Fruit fly (Drosophila melanogaster): ENCODE results near the gene RpS10b.
A peak's percentile ranks its signal among the peaks of the same experiment; 100 is the strongest.

The RpS10b gene

dm6 chrX:19592309-19592708 is 5.5 kb upstream of the RpS10b start, which contains the start of gene CG14205:
CG14205 (plus strand) TSS chrX:19592609.
- TF ChIP-seq CG17801 (GFP tag; optimal IDR thresholded peaks at IDR 0.05; ENCODE audit: partially characterized antibody): no peak

DNA sequence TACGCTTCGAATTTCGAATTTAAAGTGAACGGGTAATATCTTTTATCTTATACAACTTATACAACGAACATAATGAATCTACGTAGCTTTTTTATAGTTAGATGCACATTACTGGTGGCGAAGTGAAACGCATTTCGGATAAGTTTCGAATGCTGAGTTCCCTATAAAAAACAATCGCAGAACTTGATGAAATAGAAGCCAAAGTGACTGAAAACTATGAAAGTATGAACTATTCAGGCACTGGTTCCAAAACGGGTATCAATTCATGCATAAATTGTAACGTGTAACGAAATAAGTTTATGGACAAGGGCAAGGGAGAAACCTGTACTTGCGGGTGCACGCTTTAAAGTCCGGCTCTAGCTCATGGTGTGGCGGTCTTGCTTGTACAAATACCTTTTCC is 2.0 kb upstream of the RpS10b start:
- no peak for TF ChIP-seq CG17801 (GFP tag; optimal IDR thresholded peaks at IDR 0.05; ENCODE audit: partially characterized antibody)

- TF ChIP-seq CG17801 (GFP tag; optimal IDR thresholded peaks at IDR 0.05; ENCODE audit: partially characterized antibody): no peak
Observed at dm6 chrX:19598503-19598902, 672 bp downstream of the RpS10b start.

DNA sequence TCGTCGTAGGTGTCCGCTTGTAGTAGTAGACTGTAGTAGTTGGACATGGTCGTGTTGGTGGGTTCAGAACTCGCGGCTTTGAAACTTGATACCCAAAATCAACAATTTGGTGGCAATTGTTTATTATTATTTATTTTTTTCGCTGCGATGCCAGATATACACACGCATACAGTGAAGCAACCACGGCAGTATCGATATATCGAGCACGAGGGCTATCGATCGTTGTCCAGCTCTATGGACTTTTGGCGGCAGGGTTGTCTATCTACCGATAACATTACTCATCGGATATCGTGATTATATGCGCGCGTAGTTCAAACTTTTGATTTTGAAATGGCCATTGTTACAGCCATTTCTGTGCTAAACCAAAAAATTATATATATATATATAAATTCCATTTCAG is 3.8 kb downstream of the RpS10b start, which contains the start of gene CG14220:
CG14220 (minus strand) TSS at position 208 of the 400 bp plus-strand sequence.
- TF ChIP-seq CG17801 (GFP tag; optimal IDR thresholded peaks at IDR 0.05; ENCODE audit: partially characterized antibody): peak; percentile 69

DNA sequence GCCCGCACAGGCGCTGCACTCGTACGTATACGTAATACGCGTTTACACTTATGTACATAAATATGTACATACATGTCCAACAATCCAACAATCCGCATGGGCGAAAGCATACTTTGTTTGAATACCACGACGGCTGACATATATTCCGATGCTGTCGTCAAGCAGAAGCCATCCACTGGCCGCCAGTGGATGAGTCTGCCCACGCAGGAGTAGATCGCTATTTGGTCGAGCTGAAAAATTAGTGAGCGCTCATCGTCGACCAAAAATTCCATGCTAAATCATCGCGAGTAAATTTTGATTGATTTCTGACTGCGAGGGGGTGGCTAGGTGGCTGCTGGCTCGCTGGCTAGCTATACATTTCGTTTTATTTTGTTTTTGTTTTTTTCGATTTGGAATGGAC is 4.7 kb downstream of the RpS10b start:
- no peak for TF ChIP-seq CG17801 (GFP tag; optimal IDR thresholded peaks at IDR 0.05; ENCODE audit: partially characterized antibody)

DNA sequence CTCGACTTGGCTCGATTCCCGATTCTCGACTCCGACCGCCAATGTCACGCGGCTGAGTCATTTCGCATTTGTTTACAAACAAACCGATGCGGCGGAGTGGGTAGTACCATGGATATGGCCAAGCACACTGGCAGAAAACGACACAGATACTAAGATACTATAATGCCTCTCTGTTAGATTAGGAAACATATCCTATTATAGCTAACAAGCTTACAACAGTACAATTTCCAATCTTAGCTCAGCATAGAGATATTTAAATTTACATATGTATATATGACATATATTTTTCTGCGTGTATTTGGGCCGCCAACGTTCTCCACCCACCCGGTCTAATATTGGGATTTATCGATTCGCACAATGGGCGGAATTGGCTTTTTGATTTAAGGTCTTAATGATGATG is 6.1 kb downstream of the RpS10b start:
- TF ChIP-seq CG17801 (GFP tag; optimal IDR thresholded peaks at IDR 0.05; ENCODE audit: partially characterized antibody): no peak

DNA sequence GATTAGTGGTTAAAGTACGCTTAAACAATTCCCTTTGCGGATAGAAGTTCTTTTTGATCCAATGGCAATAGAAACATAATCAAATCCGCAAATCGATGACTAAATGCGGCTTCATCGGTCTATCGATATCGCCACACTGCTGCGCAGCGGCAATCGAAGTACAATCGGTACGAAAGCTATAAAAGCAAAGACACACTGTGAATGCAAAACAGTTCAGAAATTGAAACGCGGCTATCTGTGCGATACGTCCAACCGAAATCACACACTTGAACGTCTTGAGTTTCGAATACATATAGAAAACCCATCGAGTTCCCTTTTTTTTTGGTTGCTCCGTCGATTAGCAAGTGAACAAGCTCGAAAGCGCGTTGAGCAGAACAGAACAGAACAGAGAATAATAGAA is 7.2 kb downstream of the RpS10b start, which contains the start of gene CG14207:
CG14207 (plus strand) TSS at position 203 of the 400 bp plus-strand sequence.
- no peak for TF ChIP-seq CG17801 (GFP tag; optimal IDR thresholded peaks at IDR 0.05; ENCODE audit: partially characterized antibody)

DNA sequence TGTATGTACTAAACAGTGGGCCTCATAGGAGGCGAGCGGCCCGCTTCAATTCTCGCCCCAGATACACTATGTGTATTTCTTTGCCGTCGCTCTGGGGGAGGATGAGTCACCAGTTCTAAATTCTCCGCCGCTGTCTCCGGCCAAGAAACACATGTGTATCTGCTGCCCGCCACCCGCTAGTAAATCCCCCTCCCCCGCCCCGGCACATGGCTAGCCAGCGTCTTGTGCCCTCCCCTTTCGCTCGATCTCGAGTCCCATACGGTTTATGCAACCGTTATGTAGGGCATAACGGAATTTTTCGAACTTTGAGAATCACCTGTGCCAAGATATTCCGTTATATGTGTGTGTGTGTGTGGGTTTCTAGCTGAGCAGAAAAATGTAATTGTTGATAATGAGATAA is 8.1 kb downstream of the RpS10b start:
- TF ChIP-seq CG17801 (GFP tag; optimal IDR thresholded peaks at IDR 0.05; ENCODE audit: partially characterized antibody): no peak

DNA sequence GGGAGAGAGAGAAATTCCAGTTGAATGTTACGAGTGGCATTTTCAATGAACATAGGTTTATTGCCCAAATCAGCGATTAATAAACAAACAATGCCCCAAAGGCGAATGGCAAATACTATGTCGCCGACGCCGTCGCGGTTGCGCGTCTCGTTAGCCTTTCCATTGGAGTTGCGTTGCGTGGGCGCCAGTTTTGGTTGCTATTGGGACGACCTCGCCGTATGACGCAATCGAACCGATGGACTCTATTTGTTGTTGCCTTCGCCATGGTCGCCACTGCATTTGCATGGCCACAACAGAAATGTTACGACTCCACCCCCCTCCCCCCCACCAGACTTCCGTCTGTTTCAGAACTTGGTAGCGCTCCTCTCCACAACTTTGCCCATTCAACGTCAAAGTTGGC is 8.7 kb downstream of the RpS10b start:
- TF ChIP-seq CG17801 (GFP tag; optimal IDR thresholded peaks at IDR 0.05; ENCODE audit: partially characterized antibody): no peak

DNA sequence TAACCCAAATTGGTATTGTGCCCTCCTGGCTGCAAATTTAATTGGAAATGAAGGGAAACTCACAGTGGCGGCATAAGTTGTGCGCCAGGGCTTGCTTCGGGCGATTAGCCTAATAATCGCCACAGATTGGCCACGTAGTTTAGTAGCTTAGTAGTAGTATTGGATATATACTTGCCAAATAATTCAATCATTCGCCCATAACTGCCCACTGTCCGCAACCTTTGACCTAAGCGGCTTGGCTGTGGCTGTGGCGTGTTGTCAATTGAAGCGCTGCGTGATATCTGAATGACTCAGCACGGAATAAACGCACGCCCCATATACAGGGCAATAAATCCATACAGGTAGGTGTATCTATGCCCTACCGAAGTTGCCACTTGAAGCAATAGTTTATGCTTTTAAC is 9.1 kb downstream of the RpS10b start:
- no peak for TF ChIP-seq CG17801 (GFP tag; optimal IDR thresholded peaks at IDR 0.05; ENCODE audit: partially characterized antibody)

- TF ChIP-seq CG17801 (GFP tag; optimal IDR thresholded peaks at IDR 0.05; ENCODE audit: partially characterized antibody): no peak
Observed at dm6 chrX:19608042-19608609, 10.3 kb downstream of the RpS10b start.

- no peak for TF ChIP-seq CG17801 (GFP tag; optimal IDR thresholded peaks at IDR 0.05; ENCODE audit: partially characterized antibody)
Observed at dm6 chrX:19611226-19611625, 13.4 kb downstream of the RpS10b start, which contains the start of the genes Shawn and Tyler. Shawn (plus strand) TSS chrX:19611526. Tyler (plus strand) TSS chrX:19611526.

DNA sequence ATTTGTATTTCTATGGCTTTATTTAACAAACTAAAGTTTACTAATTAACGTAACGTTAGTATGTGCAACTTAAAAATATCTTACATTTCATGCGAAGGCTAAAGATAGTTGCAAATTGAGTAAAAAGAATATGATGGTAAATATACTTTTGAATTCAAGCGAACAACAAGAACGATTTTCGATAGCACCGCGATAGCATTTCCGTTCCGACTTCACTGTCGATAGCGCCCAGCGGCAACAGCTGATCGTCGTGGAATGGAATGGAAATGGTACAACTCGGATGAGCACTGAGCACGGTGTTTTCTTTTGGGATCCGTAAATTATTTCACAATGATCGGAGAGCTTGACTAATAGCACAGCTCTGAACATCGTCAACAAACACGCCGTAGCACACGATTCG is 15.6 kb downstream of the RpS10b start:
- peak; percentile 85 for TF ChIP-seq CG17801 (GFP tag; optimal IDR thresholded peaks at IDR 0.05; ENCODE audit: partially characterized antibody)

DNA sequence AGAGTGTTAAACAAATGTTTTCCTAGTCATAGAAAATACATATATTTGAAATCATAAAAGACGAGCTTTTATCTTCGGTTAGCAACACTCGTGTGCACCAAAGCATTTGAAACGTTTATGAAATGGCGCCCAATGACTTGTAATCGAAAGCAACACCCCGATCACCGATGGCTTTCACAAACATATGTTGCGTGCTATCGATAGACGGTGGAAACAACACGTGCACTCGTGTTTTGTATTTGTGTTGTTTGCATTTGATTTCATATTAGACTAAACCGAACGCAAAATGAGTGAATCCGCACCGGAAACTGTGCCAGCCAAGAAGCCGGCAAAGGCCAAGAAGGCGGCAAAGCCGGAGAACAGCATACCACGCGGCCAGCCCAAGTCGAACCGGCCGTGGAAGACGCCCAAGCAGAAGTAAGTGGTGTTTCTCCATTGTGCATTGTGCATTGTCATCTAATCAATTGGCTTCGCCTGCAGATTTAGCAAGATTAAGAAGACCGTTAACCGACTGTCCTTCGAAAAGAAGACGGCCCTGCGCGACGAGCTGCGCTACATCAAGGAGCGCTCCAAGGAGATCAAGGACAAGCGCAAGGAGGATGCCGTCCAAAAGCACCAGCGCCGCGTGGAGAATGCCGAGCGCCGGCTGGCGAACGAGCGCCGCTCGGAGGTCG is 18.3 kb downstream of the RpS10b start, which contains the start of gene CG14210:
CG14210 (plus strand) TSS at position 207 of the 674 bp plus-strand sequence.
- no peak for TF ChIP-seq CG17801 (GFP tag; optimal IDR thresholded peaks at IDR 0.05; ENCODE audit: partially characterized antibody)

DNA sequence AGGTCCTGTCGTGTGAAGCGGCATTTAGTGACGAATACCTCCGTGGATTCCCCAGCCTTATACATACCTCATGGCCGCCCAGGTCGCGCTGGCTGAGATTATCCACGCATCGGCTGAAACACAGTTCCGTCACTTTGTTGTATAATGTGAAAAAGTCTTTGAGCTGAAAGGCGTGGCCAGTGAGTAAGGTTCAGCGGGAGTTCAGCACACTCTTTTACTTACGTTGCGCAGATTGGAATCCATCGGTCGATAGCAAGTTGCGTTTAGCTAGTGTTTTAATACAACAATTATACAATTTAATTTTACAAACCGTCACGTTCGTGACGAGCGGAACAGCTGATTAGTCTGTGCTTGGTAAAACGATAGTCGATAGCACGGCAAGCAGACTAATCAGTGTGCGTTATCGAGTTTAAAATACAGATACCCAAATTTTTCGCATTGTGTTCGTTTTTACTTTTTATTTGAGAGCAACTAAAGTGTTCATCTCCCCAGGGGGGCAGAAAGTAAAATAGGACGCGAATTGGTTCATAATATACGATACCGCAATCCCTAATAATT is 20.4 kb downstream of the RpS10b start, which contains the start of the genes Pstk and Tim9b:
Pstk (minus strand) TSS at position 355 of the 558 bp plus-strand sequence.
Tim9b (minus strand) TSS at position 355 of the 558 bp plus-strand sequence.
- TF ChIP-seq CG17801 (GFP tag; optimal IDR thresholded peaks at IDR 0.05; ENCODE audit: partially characterized antibody): no peak

- no peak for TF ChIP-seq CG17801 (GFP tag; optimal IDR thresholded peaks at IDR 0.05; ENCODE audit: partially characterized antibody)
Observed at dm6 chrX:19621145-19621544, 23.3 kb downstream of the RpS10b start, which contains the start of gene CG14221. CG14221 (minus strand) TSS chrX:19621245.

All from ovary, adult (tissue).